Worm (Caenorhabditis elegans) whole organism, young adult: ENCODE measurements around the gene Y57G11C.46.

Source experiments
- ama-1 ChIP-seq, 3 experiments: fragments of 150-350 bp in 1 of 3; sonication (generic microtip) in 2 of 3; optimal IDR thresholded peaks; 2 replicates each; lab custom pipeline; 2014 to 2018; ENCODE audit warnings: missing biosample characterization in 2 of 3, missing genetic modification characterization in 2 of 3, missing genetic modification reagents in 2 of 3
- pha-4 ChIP-seq: fragments of 150-350 bp; sonication (generic microtip); optimal IDR thresholded peaks from 2 replicates; lab custom pipeline; 2014; ENCODE audit warnings: missing biosample characterization, missing genetic modification reagents, missing genetic modification characterization
- snpc-3.4 ChIP-seq: sonication (generic microtip); optimal IDR thresholded peaks from 2 replicates; lab custom pipeline; 2017; ENCODE audit warnings: missing genetic modification characterization, mild to moderate bottlenecking, missing compliant biosample characterization, antibody characterized with exemption, moderate library complexity, missing genotype, missing genetic modification reagents
- snpc-4 ChIP-seq, 5 experiments: fragments of 150-350 bp in 1 of 5; sonication (generic microtip) in 4 of 5; optimal IDR thresholded peaks; 2 replicates each; lab custom pipeline; 2014 to 2018; ENCODE audit warnings: missing genetic modification characterization in 5 of 5, missing biosample characterization in 3 of 5, antibody characterized with exemption in 2 of 5, mild to moderate bottlenecking in 2 of 5, missing compliant biosample characterization in 2 of 5, missing genotype in 2 of 5, moderate library complexity in 2 of 5, missing genetic modification reagents in 1 of 5
- ztf-3 ChIP-seq: fragments of 200-800 bp; sonication (Bioruptor generic); optimal IDR thresholded peaks from 2 replicates; lab custom pipeline; 2018; ENCODE audit warnings: mild to moderate bottlenecking, missing genetic modification characterization, missing compliant biosample characterization

DNA sequence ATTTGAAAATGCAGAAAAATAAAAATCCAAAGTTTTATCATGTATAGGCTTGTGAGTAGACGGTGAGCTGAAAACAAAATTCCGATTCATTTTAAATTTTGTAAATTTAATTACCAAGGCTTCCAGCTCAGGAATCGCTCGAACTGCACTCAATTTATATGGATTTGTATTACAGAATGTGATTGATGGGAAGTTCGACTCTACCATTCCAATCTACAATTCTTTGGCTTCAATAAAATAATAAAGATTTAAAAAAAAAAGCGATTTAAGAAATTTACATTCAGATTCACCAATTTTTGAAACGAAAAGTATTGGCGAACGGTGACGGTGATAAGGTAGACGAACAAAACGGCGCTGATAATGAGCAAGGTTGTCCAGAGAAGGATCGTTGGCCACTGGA, 45.5 kb downstream of the Y57G11C.46 start:
- TF ChIP-seq snpc-3.4 (tag; lab: Kevin White, UChicago) (no peak), ama-1 (optimal IDR thresholded peaks at IDR 0.05; lab: Kevin White, UChicago) (no peak), ama-1 (GFP tag; optimal IDR thresholded peaks at IDR 0.05; lab: Kevin White, UChicago) (no peak), ztf-3 (GFP tag; lab: Kevin White, UChicago) (no peak), pha-4 (no peak), snpc-4 (GFP tag; optimal IDR thresholded peaks at IDR 0.05; lab: Kevin White, UChicago) (no peak), snpc-4 (tag; optimal IDR thresholded peaks at IDR 0.05; lab: Kevin White, UChicago) (peak in 1 of 4 experiments; percentile 73)
